Fruit fly (Drosophila melanogaster) S2 (cell line): Measurements from ENCODE around the gene CG10730.

Experiments used
- CG8478 ChIP-seq: fragments of >200 bp; optimal IDR thresholded peaks from 2 replicates; lab custom pipeline; 2018
- CTCF ChIP-seq, 2 experiments: fragments of >200 bp; optimal IDR thresholded peaks; 2 replicates each; lab custom pipeline; 2018

Gene CG10730

DNA sequence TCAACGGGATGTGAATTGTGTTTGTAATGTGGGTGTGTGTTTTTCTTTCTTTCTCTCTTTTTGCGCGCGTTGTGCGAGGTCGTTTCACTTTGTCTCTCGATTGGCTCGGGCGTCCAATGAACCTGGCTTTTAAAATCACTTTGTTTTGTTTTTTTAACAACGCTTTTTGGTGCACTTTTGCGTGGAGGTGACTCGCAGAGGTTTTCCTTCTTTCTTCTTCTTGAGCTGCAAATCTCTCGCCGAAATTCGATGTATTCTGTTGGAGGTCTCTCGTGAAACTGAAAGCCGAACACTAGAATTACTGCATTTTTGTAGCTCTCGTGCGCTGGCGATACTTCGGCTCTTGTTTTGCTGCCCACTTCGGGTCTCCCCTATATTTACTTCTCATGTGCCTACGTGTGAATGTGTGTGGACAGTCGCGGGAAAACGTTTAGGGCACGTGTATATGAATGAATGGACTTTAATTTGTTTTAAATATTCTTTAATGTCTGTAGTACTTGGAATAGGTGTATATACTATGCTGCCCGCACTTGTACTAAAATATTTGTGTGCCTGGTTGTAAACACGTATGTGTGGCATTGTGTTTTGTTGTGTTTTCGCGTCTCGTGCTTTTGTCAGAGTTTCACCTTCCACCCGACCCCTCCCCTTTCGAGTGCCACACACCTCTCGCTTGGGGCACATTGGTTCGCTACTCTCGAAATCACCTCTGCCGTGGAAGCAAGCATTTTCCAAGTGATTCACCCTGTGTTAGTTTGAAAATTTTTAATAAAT is 13.0 kb upstream of the CG10730 start, which contains the start of gene fok:
Gene fok (minus strand): TSS at position 286 of the 771 bp plus-strand sequence.
- TF ChIP-seq CTCF (optimal IDR thresholded peaks at IDR 0.05; lab: Kevin White, UChicago) = no peak

DNA sequence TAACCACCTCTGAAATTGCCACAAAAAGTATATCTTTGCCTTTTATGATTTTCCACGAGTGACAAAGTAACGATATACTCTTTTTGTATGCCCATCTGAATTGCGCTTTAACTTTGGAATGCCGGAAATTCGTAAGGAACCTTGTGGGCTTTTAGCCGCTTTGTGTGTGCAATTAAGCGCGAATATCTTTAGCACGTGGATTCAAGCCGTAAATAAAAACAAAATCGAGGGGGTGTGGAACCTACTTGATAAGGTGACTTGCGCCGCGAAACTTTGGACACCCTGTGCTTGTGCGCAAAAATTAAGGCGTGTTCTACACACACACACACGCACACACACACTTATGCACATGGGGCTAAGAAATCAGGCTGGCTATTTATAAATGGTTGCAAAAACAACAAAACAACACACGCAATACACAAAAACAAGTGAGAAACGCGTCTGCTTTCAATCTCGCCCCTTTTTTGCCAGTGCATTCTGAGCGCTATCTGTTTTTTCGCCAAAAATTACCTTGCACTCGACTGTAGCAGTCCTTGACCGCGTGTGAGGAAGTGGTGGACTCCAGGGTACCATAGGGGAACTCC is 12.2 kb upstream of the CG10730 start:
- TF ChIP-seq CTCF (optimal IDR thresholded peaks at IDR 0.05; lab: Kevin White, UChicago) (no peak), CG8478 (lab: Kevin White, UChicago) (no peak)

DNA sequence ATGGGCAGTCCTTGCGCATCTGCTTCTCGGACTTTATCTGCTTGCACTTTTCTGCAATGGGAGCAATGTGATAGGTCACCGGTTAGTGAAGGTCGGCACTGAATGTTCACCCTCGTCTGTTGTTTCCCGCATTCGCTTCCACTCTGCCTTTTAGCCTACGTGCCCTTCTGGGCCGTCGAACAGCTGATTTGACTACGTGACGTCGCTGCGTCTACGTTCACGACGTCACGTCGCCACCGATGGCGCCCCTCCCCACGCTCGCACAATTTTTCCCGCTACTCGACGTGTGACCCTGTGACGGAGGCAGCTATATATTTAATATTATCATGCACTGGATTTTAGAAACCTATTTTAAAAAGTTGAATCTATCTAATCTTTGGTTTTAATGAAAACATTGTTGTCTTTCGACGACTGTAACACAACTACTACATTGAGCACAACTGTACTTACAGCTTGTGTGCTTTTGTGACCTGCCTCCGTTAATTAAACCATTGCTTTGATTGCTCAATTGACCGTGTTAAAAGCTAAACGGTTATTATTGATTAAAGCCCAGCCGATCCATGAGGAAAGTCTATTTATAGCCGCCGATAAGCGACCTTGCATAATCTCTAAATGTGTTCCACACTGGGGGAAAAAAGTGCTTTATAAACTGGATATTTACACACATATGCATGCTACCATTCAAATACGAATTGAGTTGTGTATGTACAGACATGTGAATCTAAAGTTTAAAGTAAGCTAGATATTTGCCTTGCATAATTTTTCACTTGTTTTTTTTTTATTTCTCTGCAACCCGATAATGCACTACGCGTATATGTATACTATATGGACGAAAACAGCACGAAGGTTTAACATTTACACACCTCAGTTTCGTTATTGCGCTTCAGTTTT is 11.2 kb upstream of the CG10730 start:
- TF ChIP-seq CG8478 (lab: Kevin White, UChicago) (no peak), CTCF (optimal IDR thresholded peaks at IDR 0.05; lab: Kevin White, UChicago) (no peak)

DNA sequence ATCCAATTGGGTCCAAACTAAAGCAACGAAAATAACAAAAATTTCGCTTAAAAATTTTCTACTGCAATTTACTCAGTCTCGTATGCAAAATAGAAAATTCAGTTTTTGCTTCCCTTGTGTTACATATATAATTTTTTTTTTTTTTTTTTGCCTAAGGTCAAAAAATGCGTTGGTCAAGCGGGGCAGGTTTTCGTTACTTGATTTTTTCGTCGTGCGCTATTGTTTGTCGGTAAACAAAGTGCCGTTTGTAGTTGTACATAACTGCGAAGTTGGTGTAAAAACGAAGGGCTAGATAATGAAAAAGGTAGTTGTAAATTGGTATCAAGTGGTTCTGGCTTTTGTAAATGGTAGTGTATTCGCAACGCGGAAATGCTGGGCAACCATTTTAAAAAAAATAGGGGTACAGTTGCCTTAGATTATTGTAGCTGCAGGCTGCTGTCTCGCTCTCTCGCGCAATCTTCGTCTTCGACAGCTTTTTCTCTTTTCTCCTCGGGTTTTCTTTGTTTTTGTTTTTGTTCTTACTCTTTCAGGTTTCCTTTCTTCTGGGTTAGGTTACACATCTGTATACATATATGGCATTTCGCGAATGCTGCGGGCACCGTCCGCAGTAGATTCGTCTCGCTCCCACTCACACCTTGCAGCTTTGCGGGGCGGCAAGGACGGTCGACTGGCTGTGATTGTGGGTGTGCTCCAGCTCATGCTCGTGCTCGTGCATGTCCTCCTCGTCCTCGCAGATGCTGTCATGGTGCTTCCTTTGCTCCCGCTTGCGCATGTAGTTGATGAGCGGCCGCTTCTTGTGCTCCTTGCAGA is 10.4 kb upstream of the CG10730 start:
- TF ChIP-seq CG8478 (lab: Kevin White, UChicago) (no peak), CTCF (optimal IDR thresholded peaks at IDR 0.05; lab: Kevin White, UChicago) (no peak)

DNA sequence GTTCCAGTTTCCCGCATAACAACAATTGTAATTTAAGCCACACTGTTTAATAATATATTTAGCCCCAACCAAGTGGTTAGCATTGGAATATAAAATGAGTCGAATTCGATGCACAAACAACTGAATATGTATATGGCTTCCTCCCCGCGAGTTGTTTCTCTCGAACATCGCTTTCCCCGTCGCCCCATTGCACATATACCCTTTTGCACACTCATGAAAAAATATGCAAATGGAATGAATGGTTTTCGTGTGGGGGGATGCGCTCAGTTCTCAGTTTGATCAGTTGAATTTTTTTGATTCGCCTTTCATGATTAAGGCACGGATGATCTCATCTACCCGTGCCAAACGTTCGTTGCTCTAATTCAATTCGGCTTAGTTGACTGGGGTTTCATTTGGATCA is 8.8 kb upstream of the CG10730 start:
- TF ChIP-seq CG8478 (lab: Kevin White, UChicago) (no peak), CTCF (optimal IDR thresholded peaks at IDR 0.05; lab: Kevin White, UChicago) (no peak)

- no peak for TF ChIP-seq CTCF (optimal IDR thresholded peaks at IDR 0.05; lab: Kevin White, UChicago)
- no peak for TF ChIP-seq CG8478 (lab: Kevin White, UChicago)
Measured at dm6 chr2L:20078880-20079279, 6.9 kb upstream of the CG10730 start.

dm6 chr2L:20077423-20078401 is 5.7 kb upstream of the CG10730 start:
- no peak for TF ChIP-seq CG8478 (lab: Kevin White, UChicago)

DNA sequence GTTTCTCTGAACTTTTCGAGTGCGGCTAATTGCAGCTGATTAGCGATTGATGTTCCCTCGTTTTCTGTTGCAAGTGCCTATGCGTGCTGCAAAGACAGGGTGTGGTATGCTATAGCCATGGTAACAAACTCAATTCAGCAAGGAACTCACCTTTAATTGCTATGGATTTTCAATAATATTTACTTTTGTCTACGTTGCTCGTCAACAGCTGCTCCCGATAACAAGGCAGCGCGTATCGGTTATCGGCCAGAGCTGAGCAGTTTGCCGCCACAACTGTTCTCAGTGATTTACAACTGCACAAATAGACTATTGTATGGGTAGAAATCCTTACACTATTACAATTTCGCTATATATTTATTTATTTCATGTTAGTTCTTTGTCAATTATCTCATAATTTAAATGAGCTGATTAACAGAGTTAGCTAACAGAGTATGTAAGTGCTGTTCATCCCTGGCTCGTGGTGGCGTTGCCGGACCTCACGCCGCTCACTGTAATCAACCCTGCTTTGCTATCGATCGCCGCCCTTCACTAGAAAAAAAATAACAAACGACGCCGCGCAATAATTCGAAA is 3.3 kb upstream of the CG10730 start, which contains the start of the genes pr and neb:
Gene pr (minus strand): TSS at position 225 of the 570 bp plus-strand sequence.
Gene neb (plus strand): TSS at position 524 of the 570 bp plus-strand sequence.
- TF ChIP-seq CG8478 (lab: Kevin White, UChicago) (no peak), CTCF (optimal IDR thresholded peaks at IDR 0.05; lab: Kevin White, UChicago) (no peak)

DNA sequence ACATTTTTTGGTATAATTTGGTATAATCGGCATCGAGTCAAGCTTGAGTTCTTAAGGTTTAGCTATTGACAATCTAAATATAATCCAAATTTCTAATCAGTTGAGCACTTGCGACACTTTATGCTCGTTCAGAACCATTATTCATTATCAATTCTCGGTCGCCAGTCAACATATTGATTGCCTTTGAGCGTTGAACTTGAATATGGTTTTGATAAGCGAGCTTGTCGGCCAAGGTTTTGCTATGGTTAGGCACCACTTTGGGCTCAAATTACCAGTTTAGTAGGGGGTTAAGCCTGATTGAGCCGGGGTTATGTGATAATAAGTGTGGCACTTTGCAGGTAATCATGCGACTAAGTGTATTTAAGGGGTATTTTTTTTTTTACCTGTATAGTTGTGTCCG is 2.4 kb upstream of the CG10730 start:
- TF ChIP-seq CTCF (optimal IDR thresholded peaks at IDR 0.05; lab: Kevin White, UChicago) (no peak), CG8478 (lab: Kevin White, UChicago) (no peak)

DNA sequence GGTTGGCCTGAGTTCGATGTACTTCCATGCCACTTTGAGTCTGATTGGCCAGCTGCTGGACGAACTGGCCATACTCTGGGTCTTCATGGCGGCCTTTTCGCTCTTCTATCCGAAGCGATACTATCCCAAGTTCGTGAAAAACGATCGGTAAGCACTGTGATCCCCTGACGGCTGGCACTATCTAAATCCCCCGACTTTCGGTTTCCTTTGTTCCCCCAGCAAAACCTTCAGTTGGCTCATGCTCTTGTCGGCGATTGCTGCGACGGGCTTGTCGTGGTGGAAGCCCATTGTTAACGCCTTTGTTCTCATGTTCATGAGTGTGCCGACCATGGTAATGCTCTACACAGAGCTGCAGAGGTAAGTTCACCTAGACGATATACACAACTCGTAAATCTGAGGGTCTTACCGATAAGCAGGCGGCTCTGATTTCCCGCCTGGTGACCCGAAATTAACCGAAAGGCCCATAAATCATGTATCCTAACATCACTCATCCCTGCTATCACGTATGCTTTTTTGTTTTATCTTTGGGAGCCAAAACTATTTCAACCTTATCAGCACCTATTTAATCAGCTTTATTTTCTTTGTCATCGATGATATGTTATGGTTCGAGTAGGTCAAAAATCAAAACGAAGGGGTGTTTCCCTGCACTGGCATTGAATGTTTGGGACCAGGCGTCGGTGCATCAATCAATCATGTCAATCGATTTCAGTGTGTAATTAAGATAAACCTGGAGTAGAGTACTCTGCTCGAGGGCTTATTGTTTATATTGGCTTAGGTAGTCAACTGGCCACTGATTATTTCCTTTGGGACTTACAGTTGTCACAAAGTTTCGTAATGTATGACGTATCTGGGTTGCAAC is 2.6 kb downstream of the CG10730 start:
- TF ChIP-seq CTCF (optimal IDR thresholded peaks at IDR 0.05; lab: Kevin White, UChicago) (no peak), CG8478 (lab: Kevin White, UChicago) (no peak)

DNA sequence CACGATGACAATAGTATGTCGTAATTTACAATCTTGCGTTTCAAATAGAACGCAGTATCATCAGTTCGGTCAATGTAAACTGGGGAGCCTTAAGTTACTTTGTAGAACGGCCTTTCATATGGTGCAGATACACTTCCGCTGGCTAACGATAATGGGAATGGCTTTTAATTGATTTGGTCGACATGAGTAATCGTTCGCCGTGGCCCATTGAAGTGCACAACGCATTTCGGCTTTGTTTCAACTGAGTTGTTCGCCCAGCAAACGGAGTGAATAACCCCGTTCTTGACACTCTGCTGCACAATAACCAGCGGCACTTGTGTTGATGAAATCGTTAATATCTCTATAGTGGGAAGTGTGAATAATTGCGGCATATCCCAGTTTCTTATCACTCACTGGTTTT is 4.1 kb downstream of the CG10730 start:
- TF ChIP-seq CG8478 (lab: Kevin White, UChicago) (no peak), CTCF (optimal IDR thresholded peaks at IDR 0.05; lab: Kevin White, UChicago) (no peak)

dm6 chr2L:20066233-20066650 is 5.8 kb downstream of the CG10730 start, which contains the start of gene bwa:
Gene bwa (plus strand): TSS chr2L:20066391.
- no peak for TF ChIP-seq CG8478 (lab: Kevin White, UChicago)
- TF ChIP-seq CTCF (optimal IDR thresholded peaks at IDR 0.05; lab: Kevin White, UChicago) = peak; percentile 49 to 50
